Fruit fly (Drosophila melanogaster): ENCODE results near the gene CG31960.

DNA sequence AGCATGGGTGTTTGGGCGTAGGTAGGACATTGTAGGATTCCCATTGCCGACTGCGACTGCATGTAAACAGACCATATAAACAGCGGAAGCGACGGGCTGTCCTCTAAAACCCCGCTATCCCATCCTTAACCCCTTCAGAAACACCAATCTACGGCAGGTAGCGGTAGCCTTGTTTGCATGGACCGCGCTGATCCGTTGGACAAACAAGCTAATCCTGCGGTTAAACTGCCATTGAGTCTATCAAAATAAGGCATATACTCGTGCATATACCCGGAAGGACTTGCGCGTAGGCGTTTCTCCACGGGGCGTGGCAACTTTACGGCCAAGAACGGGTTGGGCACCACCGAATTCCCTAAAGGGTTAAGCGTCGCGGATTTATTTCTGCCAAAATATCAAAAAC is 49.2 kb downstream of the CG31960 start:
- no peak for TF ChIP-seq CG8478 (optimal IDR thresholded peaks at IDR 0.05)
- no peak for TF ChIP-seq usp (GFP tag; optimal IDR thresholded peaks at IDR 0.05)
- TF ChIP-seq EcR (GFP tag; optimal IDR thresholded peaks at IDR 0.05), result no peak
